Worm (Caenorhabditis elegans): ENCODE results near the gene rev-1.

- TF ChIP-seq F57A8.1 (GFP tag; optimal IDR thresholded peaks at IDR 0.05) (no peak), mel-28 (tag; optimal IDR thresholded peaks at IDR 0.05; ENCODE audit: borderline replicate concordance) (no peak), aptf-3 (GFP tag; IDR thresholded peaks at IDR 0.05) (no peak), akir-1 (GFP tag; optimal IDR thresholded peaks at IDR 0.05) (no peak), ceh-79 (tag; optimal IDR thresholded peaks at IDR 0.05) (no peak)
Observed at ce11 chrII:7857485-7858010, 42.9 kb upstream of the rev-1 start, which contains the start of the genes cec-3 and T09A5.15.
